Worm (Caenorhabditis elegans) whole organism, L2 larva: ENCODE measurements around the gene tat-1.

Source experiments
- C34F6.9 ChIP-seq: fragments of 150-350 bp; optimal IDR thresholded peaks from 2 replicates; lab custom pipeline; 2014; ENCODE audit warnings: missing biosample characterization, missing genetic modification characterization
- F13H6.1 ChIP-seq: sonication (generic microtip); optimal IDR thresholded peaks from 2 replicates; lab custom pipeline; 2016; ENCODE audit warnings: missing genetic modification characterization, missing compliant biosample characterization
- R02D3.7 ChIP-seq: fragments of 150-350 bp; optimal IDR thresholded peaks from 2 replicates; lab custom pipeline; 2014; ENCODE audit warnings: missing biosample characterization, missing genetic modification characterization
- Y55F3AM.14 ChIP-seq: fragments of 200-800 bp; sonication (Bioruptor generic); optimal IDR thresholded peaks from 2 replicates; lab custom pipeline; 2018; ENCODE audit warnings: mild to moderate bottlenecking, missing genetic modification characterization, missing compliant biosample characterization
- ama-1 ChIP-seq: fragments of 150-350 bp; optimal IDR thresholded peaks from 2 replicates; lab custom pipeline; 2018; ENCODE audit warnings: inconsistent platforms
- ceh-82 ChIP-seq: fragments of 150-350 bp; optimal IDR thresholded peaks from 2 replicates; lab custom pipeline; 2014; ENCODE audit warnings: missing biosample characterization, missing genetic modification characterization
- crh-2 ChIP-seq: sonication (generic microtip); optimal IDR thresholded peaks from 2 replicates; lab custom pipeline; 2017; ENCODE audit warnings: missing biosample characterization, missing genetic modification characterization
- egl-27 ChIP-seq: sonication (generic microtip); optimal IDR thresholded peaks from 3 replicates; lab custom pipeline; 2017; ENCODE audit warnings: missing biosample characterization, missing genetic modification reagents, missing genetic modification characterization
- elt-1 ChIP-seq: fragments of 150-350 bp; optimal IDR thresholded peaks from 2 replicates; lab custom pipeline; 2014; ENCODE audit warnings: missing biosample characterization, missing genetic modification characterization
- elt-3 ChIP-seq: sonication (generic microtip); optimal IDR thresholded peaks from 2 replicates; lab custom pipeline; 2017; ENCODE audit warnings: missing biosample characterization, missing genetic modification characterization
- gmeb-1 ChIP-seq: fragments of 150-350 bp; optimal IDR thresholded peaks from 2 replicates; lab custom pipeline; 2014; ENCODE audit warnings: missing biosample characterization, missing genetic modification characterization
- lin-11 ChIP-seq: fragments of 150-350 bp; sonication (generic microtip); optimal IDR thresholded peaks from 2 replicates; lab custom pipeline; 2014; ENCODE audit warnings: missing biosample characterization, missing genetic modification characterization, inconsistent platforms, mixed read lengths
- lin-13 ChIP-seq: fragments of 150-350 bp; optimal IDR thresholded peaks from 2 replicates; lab custom pipeline; 2014; ENCODE audit warnings: missing biosample characterization, missing genetic modification reagents, missing genetic modification characterization
- lsy-2 ChIP-seq, 2 experiments: fragments of 150-350 bp in 1 of 2; sonication (generic microtip) in 1 of 2; optimal IDR thresholded peaks; 2 replicates each; lab custom pipeline; 2014 to 2017; ENCODE audit warnings: missing biosample characterization in 2 of 2, missing genetic modification characterization in 2 of 2
- mab-5 ChIP-seq: fragments of 150-350 bp; optimal IDR thresholded peaks from 2 replicates; lab custom pipeline; 2014; ENCODE audit warnings: missing biosample characterization, missing genetic modification characterization
- mbf-1 ChIP-seq: sonication (generic microtip); optimal IDR thresholded peaks from 2 replicates; lab custom pipeline; 2017; ENCODE audit warnings: missing biosample characterization, missing genetic modification characterization
- mdl-1 ChIP-seq, 2 experiments: fragments of 150-350 bp in 1 of 2; sonication (generic microtip) in 1 of 2; optimal IDR thresholded peaks; 2 replicates each; lab custom pipeline; 2017; ENCODE audit warnings: missing biosample characterization in 2 of 2, missing genetic modification characterization in 2 of 2
- nhr-129 ChIP-seq: fragments of 150-350 bp; optimal IDR thresholded peaks from 2 replicates; lab custom pipeline; 2014; ENCODE audit warnings: missing biosample characterization, missing genetic modification characterization
- nhr-237 ChIP-seq: fragments of 150-350 bp; optimal IDR thresholded peaks from 2 replicates; lab custom pipeline; 2014; ENCODE audit warnings: missing biosample characterization, missing genetic modification characterization
- nhr-25 ChIP-seq: fragments of 150-350 bp; sonication (generic microtip); optimal IDR thresholded peaks from 3 replicates; lab custom pipeline; 2014; ENCODE audit warnings: missing biosample characterization, missing genetic modification characterization
- nhr-6 ChIP-seq: fragments of 150-350 bp; optimal IDR thresholded peaks from 2 replicates; lab custom pipeline; 2014; ENCODE audit warnings: missing biosample characterization, missing genetic modification characterization
- sem-4 ChIP-seq: fragments of 150-350 bp; optimal IDR thresholded peaks from 2 replicates; lab custom pipeline; 2014; ENCODE audit warnings: missing biosample characterization, missing genetic modification reagents, missing genetic modification characterization
- skn-1 ChIP-seq: sonication (generic microtip); optimal IDR thresholded peaks from 2 replicates; lab custom pipeline; 2017; ENCODE audit warnings: missing biosample characterization, missing genetic modification characterization
- sma-3 ChIP-seq: sonication (generic microtip); optimal IDR thresholded peaks from 2 replicates; lab custom pipeline; 2016; ENCODE audit warnings: missing genetic modification reagents, missing genetic modification characterization, missing compliant biosample characterization
- sma-9 ChIP-seq, 2 experiments: fragments of 150-350 bp in 1 of 2; sonication (generic microtip) in 1 of 2; optimal IDR thresholded peaks; 2 replicates each; lab custom pipeline; 2014 to 2016; ENCODE audit warnings: missing genetic modification characterization in 2 of 2, mild to moderate bottlenecking in 1 of 2, missing biosample characterization in 1 of 2, missing compliant biosample characterization in 1 of 2, missing genetic modification reagents in 1 of 2, moderate library complexity in 1 of 2
- snpc-4 ChIP-seq: fragments of 150-350 bp; optimal IDR thresholded peaks from 2 replicates; lab custom pipeline; 2014; ENCODE audit warnings: missing biosample characterization, missing genetic modification characterization
- unc-55 ChIP-seq: fragments of 150-350 bp; sonication (generic microtip); optimal IDR thresholded peaks from 3 replicates; lab custom pipeline; 2014; ENCODE audit warnings: missing biosample characterization, missing genetic modification reagents, missing genetic modification characterization
- unc-62 ChIP-seq: fragments of 150-350 bp; optimal IDR thresholded peaks from 2 replicates; lab custom pipeline; 2014; ENCODE audit warnings: missing biosample characterization, missing genetic modification reagents, missing genetic modification characterization
- zag-1 ChIP-seq: fragments of 150-350 bp; optimal IDR thresholded peaks from 2 replicates; lab custom pipeline; 2014; ENCODE audit warnings: missing biosample characterization, missing genetic modification characterization
- ztf-4 ChIP-seq: fragments of 150-350 bp; optimal IDR thresholded peaks from 2 replicates; lab custom pipeline; 2014; ENCODE audit warnings: missing biosample characterization, missing genetic modification characterization

Gene tat-1

DNA sequence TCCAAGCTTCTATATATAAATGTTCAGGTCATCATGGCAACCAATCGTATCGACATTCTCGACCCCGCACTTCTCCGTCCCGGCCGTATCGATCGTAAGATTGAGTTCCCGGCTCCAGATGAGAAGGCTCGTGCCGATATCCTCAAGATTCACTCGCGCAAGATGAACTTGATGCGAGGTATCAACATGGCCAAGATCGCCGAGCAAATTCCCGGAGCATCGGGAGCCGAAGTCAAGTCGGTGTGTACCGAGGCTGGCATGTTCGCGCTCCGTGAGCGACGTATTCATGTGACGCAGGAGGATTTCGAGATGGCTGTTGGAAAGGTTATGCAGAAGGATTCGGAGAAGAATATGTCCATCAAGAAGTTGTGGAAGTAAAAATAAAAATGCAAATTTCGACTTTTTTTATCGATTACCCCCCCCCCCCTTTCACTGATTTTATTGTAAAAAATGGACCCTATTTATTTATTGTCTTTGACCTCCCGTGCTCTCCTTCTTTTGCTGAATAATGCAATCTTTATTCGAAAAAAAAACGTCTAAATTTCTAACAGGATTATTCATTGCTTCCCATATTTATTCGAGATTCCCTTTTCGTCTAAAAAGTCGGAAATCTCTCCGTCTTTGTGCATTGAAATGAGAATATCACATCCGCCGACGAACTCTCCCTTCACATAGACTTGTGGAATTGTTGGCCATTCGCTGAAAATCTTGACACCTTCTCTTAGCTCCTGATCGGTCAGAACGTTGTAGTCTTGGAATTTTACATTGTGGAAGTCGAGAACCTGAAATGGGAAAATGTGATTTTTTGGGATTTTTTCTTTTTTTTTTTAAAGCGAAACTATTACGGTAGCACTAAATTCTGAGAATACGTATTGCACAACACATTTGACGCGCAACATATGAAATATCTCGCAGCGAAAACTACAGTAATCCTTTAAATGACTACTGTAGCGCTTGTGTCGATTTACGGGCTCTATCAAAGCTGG, 49.1 kb downstream of the tat-1 start:
- no peak for TF ChIP-seq sma-3 (GFP tag; lab: Kevin White, UChicago)
- TF ChIP-seq gmeb-1 (tag; lab: Kevin White, UChicago): no peak
- TF ChIP-seq mab-5 (tag; lab: Kevin White, UChicago): no peak
- TF ChIP-seq F13H6.1 (tag; lab: Kevin White, UChicago): no peak
- TF ChIP-seq unc-55 (GFP tag; lab: Kevin White, UChicago): no peak
- TF ChIP-seq nhr-237 (tag; lab: Kevin White, UChicago): no peak
- no peak for TF ChIP-seq C34F6.9
- TF ChIP-seq zag-1 (tag; lab: Kevin White, UChicago): no peak
- no peak for TF ChIP-seq sem-4 (tag; lab: Kevin White, UChicago)

ce11 chrIII:12370011-12370506, 51.5 kb downstream of the tat-1 start, which contains the start of gene rpt-6:
Gene rpt-6, plus strand, starts transcription at chrIII:12370456.
- peak; percentile 66 for TF ChIP-seq nhr-129 (tag; lab: Kevin White, UChicago)
- TF ChIP-seq mdl-1 (tag; optimal IDR thresholded peaks at IDR 0.05; lab: Kevin White, UChicago): no peak
- TF ChIP-seq nhr-25 (tag; lab: Kevin White, UChicago): peak; percentile 8
- peak; percentile 75 for TF ChIP-seq lin-13
- TF ChIP-seq R02D3.7 (tag; lab: Kevin White, UChicago): no peak
- TF ChIP-seq unc-62: no peak
- TF ChIP-seq snpc-4 (tag; lab: Kevin White, UChicago): peak; percentile 35
- no peak for TF ChIP-seq elt-1 (tag; lab: Kevin White, UChicago)
- peak; percentile 51 for TF ChIP-seq C34F6.9
- peak; percentile 67 for TF ChIP-seq sma-9 (GFP tag; optimal IDR thresholded peaks at IDR 0.05; lab: Kevin White, UChicago)
- TF ChIP-seq sma-9 (tag; optimal IDR thresholded peaks at IDR 0.05; lab: Kevin White, UChicago): no peak
- TF ChIP-seq ceh-82 (tag; lab: Kevin White, UChicago): no peak
- TF ChIP-seq gmeb-1 (tag; lab: Kevin White, UChicago): peak; percentile 70
- TF ChIP-seq ama-1 (lab: Kevin White, UChicago): peak; percentile 49
- no peak for TF ChIP-seq egl-27
- peak; percentile 59 to 77 for TF ChIP-seq lsy-2 (tag; optimal IDR thresholded peaks at IDR 0.05; lab: Kevin White, UChicago)
- peak; percentile 81 for TF ChIP-seq skn-1
- peak; percentile 75 for TF ChIP-seq unc-55 (GFP tag; lab: Kevin White, UChicago)
- no peak for TF ChIP-seq ztf-4 (tag; lab: Kevin White, UChicago)
- peak; percentile 17 for TF ChIP-seq nhr-6
- peak; percentile 53 for TF ChIP-seq sma-3 (GFP tag; lab: Kevin White, UChicago)
- TF ChIP-seq crh-2 (tag; lab: Kevin White, UChicago): peak; percentile 22
- TF ChIP-seq F13H6.1 (tag; lab: Kevin White, UChicago): peak; percentile 60
- peak; percentile 54 for TF ChIP-seq mab-5 (tag; lab: Kevin White, UChicago)

DNA sequence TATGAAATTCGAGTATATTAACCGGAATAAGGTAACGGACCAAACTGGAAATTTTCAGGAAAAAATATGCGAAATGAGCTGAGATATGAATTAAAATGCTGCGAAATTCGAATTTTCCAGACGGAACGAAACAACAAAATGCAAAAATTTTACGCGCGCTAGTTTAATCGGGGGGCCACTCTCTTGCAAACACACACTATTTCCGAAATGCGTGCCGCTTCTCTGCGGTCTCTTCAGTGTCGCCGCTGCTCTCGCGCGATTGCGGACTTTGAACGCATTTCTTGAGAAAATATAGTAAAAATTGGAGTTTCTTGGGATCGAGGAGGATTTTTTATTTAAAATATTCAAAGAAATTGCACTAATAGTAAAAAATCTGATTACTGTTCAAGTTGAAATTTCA, 52.0 kb downstream of the tat-1 start:
- TF ChIP-seq mbf-1 (tag; lab: Kevin White, UChicago) (peak; percentile 15), lin-11 (peak; percentile 75), ama-1 (lab: Kevin White, UChicago) (no peak), sma-9 (GFP tag; optimal IDR thresholded peaks at IDR 0.05; lab: Kevin White, UChicago) (no peak), sma-9 (tag; optimal IDR thresholded peaks at IDR 0.05; lab: Kevin White, UChicago) (no peak), nhr-129 (tag; lab: Kevin White, UChicago) (peak; percentile 2), mab-5 (tag; lab: Kevin White, UChicago) (no peak), snpc-4 (tag; lab: Kevin White, UChicago) (no peak), gmeb-1 (tag; lab: Kevin White, UChicago) (peak; percentile 3), sem-4 (tag; lab: Kevin White, UChicago) (peak; percentile 56), elt-3 (no peak), Y55F3AM.14 (no peak), unc-55 (GFP tag; lab: Kevin White, UChicago) (peak; percentile 68), F13H6.1 (tag; lab: Kevin White, UChicago) (no peak), R02D3.7 (tag; lab: Kevin White, UChicago) (no peak)
